Worm (Caenorhabditis elegans) whole organism, L2 larva: ENCODE results near the gene M05D6.3.

Source experiments
- C34F6.9 ChIP-seq: fragments of 150-350 bp; optimal IDR thresholded peaks from 2 replicates; lab custom pipeline; 2014; ENCODE audit warnings: missing biosample characterization, missing genetic modification characterization
- F13H6.1 ChIP-seq: sonication (generic microtip); optimal IDR thresholded peaks from 2 replicates; lab custom pipeline; 2016; ENCODE audit warnings: missing genetic modification characterization, missing compliant biosample characterization
- Y55F3AM.14 ChIP-seq: fragments of 200-800 bp; sonication (Bioruptor generic); optimal IDR thresholded peaks from 2 replicates; lab custom pipeline; 2018; ENCODE audit warnings: mild to moderate bottlenecking, missing genetic modification characterization, missing compliant biosample characterization
- ZK546.5 ChIP-seq: sonication (generic microtip); optimal IDR thresholded peaks from 2 replicates; lab custom pipeline; 2017; ENCODE audit warnings: missing biosample characterization, missing genetic modification characterization
- alr-1 ChIP-seq: fragments of 150-350 bp; optimal IDR thresholded peaks from 2 replicates; lab custom pipeline; 2014; ENCODE audit warnings: missing biosample characterization, missing genetic modification characterization
- aly-2 ChIP-seq: fragments of 150-350 bp; optimal IDR thresholded peaks from 2 replicates; lab custom pipeline; 2014; ENCODE audit warnings: missing biosample characterization, missing genetic modification characterization
- ama-1 ChIP-seq: fragments of 150-350 bp; optimal IDR thresholded peaks from 2 replicates; lab custom pipeline; 2018; ENCODE audit warnings: inconsistent platforms
- ceh-16 ChIP-seq: fragments of 150-350 bp; optimal IDR thresholded peaks from 2 replicates; lab custom pipeline; 2014; ENCODE audit warnings: missing biosample characterization, missing genetic modification characterization
- crh-2 ChIP-seq: sonication (generic microtip); optimal IDR thresholded peaks from 2 replicates; lab custom pipeline; 2017; ENCODE audit warnings: missing biosample characterization, missing genetic modification characterization
- dmd-4 ChIP-seq: sonication (generic microtip); optimal IDR thresholded peaks from 2 replicates; lab custom pipeline; 2017; ENCODE audit warnings: missing biosample characterization, missing genetic modification characterization
- egl-27 ChIP-seq: sonication (generic microtip); optimal IDR thresholded peaks from 3 replicates; lab custom pipeline; 2017; ENCODE audit warnings: missing biosample characterization, missing genetic modification reagents, missing genetic modification characterization
- elt-1 ChIP-seq: fragments of 150-350 bp; optimal IDR thresholded peaks from 2 replicates; lab custom pipeline; 2014; ENCODE audit warnings: missing biosample characterization, missing genetic modification characterization
- elt-3 ChIP-seq: sonication (generic microtip); optimal IDR thresholded peaks from 2 replicates; lab custom pipeline; 2017; ENCODE audit warnings: missing biosample characterization, missing genetic modification characterization
- fos-1 ChIP-seq: fragments of 150-350 bp; optimal IDR thresholded peaks from 2 replicates; lab custom pipeline; 2014; ENCODE audit warnings: missing biosample characterization, missing genetic modification characterization
- gmeb-1 ChIP-seq: fragments of 150-350 bp; optimal IDR thresholded peaks from 2 replicates; lab custom pipeline; 2014; ENCODE audit warnings: missing biosample characterization, missing genetic modification characterization
- lin-11 ChIP-seq: fragments of 150-350 bp; sonication (generic microtip); optimal IDR thresholded peaks from 2 replicates; lab custom pipeline; 2014; ENCODE audit warnings: missing biosample characterization, missing genetic modification characterization, inconsistent platforms, mixed read lengths
- lin-13 ChIP-seq: fragments of 150-350 bp; optimal IDR thresholded peaks from 2 replicates; lab custom pipeline; 2014; ENCODE audit warnings: missing biosample characterization, missing genetic modification reagents, missing genetic modification characterization
- lin-39 ChIP-seq: fragments of 150-350 bp; optimal IDR thresholded peaks from 2 replicates; lab custom pipeline; 2014; ENCODE audit warnings: missing biosample characterization, missing genetic modification reagents, missing genetic modification characterization
- lsy-2 ChIP-seq, 2 experiments: fragments of 150-350 bp in 1 of 2; sonication (generic microtip) in 1 of 2; optimal IDR thresholded peaks; 2 replicates each; lab custom pipeline; 2014 to 2017; ENCODE audit warnings: missing biosample characterization in 2 of 2, missing genetic modification characterization in 2 of 2
- mab-5 ChIP-seq: fragments of 150-350 bp; optimal IDR thresholded peaks from 2 replicates; lab custom pipeline; 2014; ENCODE audit warnings: missing biosample characterization, missing genetic modification characterization
- mbf-1 ChIP-seq: sonication (generic microtip); optimal IDR thresholded peaks from 2 replicates; lab custom pipeline; 2017; ENCODE audit warnings: missing biosample characterization, missing genetic modification characterization
- mdl-1 ChIP-seq, 2 experiments: fragments of 150-350 bp in 1 of 2; sonication (generic microtip) in 1 of 2; optimal IDR thresholded peaks; 2 replicates each; lab custom pipeline; 2017; ENCODE audit warnings: missing biosample characterization in 2 of 2, missing genetic modification characterization in 2 of 2
- nhr-10 ChIP-seq: sonication (generic microtip); optimal IDR thresholded peaks from 2 replicates; lab custom pipeline; 2017; ENCODE audit warnings: missing biosample characterization, missing genetic modification characterization
- nhr-11 ChIP-seq: fragments of 150-350 bp; optimal IDR thresholded peaks from 2 replicates; lab custom pipeline; 2014; ENCODE audit warnings: missing biosample characterization, missing genetic modification characterization
- nhr-12 ChIP-seq: fragments of 150-350 bp; optimal IDR thresholded peaks from 2 replicates; lab custom pipeline; 2014; ENCODE audit warnings: missing biosample characterization, missing genetic modification characterization
- nhr-129 ChIP-seq: fragments of 150-350 bp; optimal IDR thresholded peaks from 2 replicates; lab custom pipeline; 2014; ENCODE audit warnings: missing biosample characterization, missing genetic modification characterization
- nhr-23 ChIP-seq: fragments of 150-350 bp; optimal IDR thresholded peaks from 2 replicates; lab custom pipeline; 2014; ENCODE audit warnings: missing biosample characterization, missing genetic modification reagents, missing genetic modification characterization
- nhr-25 ChIP-seq: fragments of 150-350 bp; sonication (generic microtip); optimal IDR thresholded peaks from 3 replicates; lab custom pipeline; 2014; ENCODE audit warnings: missing biosample characterization, missing genetic modification characterization
- nhr-77 ChIP-seq: fragments of 150-350 bp; optimal IDR thresholded peaks from 2 replicates; lab custom pipeline; 2014; ENCODE audit warnings: missing biosample characterization, missing genetic modification characterization
- peb-1 ChIP-seq: fragments of 150-350 bp; optimal IDR thresholded peaks from 2 replicates; lab custom pipeline; 2014; ENCODE audit warnings: missing biosample characterization, missing genetic modification characterization
- sem-4 ChIP-seq: fragments of 150-350 bp; optimal IDR thresholded peaks from 2 replicates; lab custom pipeline; 2014; ENCODE audit warnings: missing biosample characterization, missing genetic modification reagents, missing genetic modification characterization
- skn-1 ChIP-seq: sonication (generic microtip); optimal IDR thresholded peaks from 2 replicates; lab custom pipeline; 2017; ENCODE audit warnings: missing biosample characterization, missing genetic modification characterization
- sma-3 ChIP-seq: sonication (generic microtip); optimal IDR thresholded peaks from 2 replicates; lab custom pipeline; 2016; ENCODE audit warnings: missing genetic modification reagents, missing genetic modification characterization, missing compliant biosample characterization
- sma-9 ChIP-seq, 2 experiments: fragments of 150-350 bp in 1 of 2; sonication (generic microtip) in 1 of 2; optimal IDR thresholded peaks; 2 replicates each; lab custom pipeline; 2014 to 2016; ENCODE audit warnings: missing genetic modification characterization in 2 of 2, mild to moderate bottlenecking in 1 of 2, missing biosample characterization in 1 of 2, missing compliant biosample characterization in 1 of 2, missing genetic modification reagents in 1 of 2, moderate library complexity in 1 of 2
- snpc-4 ChIP-seq: fragments of 150-350 bp; optimal IDR thresholded peaks from 2 replicates; lab custom pipeline; 2014; ENCODE audit warnings: missing biosample characterization, missing genetic modification characterization
- unc-39 ChIP-seq: fragments of 150-350 bp; optimal IDR thresholded peaks from 2 replicates; lab custom pipeline; 2014; ENCODE audit warnings: missing biosample characterization, missing genetic modification characterization
- unc-55 ChIP-seq: fragments of 150-350 bp; sonication (generic microtip); optimal IDR thresholded peaks from 3 replicates; lab custom pipeline; 2014; ENCODE audit warnings: missing biosample characterization, missing genetic modification reagents, missing genetic modification characterization
- unc-62 ChIP-seq: fragments of 150-350 bp; optimal IDR thresholded peaks from 2 replicates; lab custom pipeline; 2014; ENCODE audit warnings: missing biosample characterization, missing genetic modification reagents, missing genetic modification characterization
- zag-1 ChIP-seq: fragments of 150-350 bp; optimal IDR thresholded peaks from 2 replicates; lab custom pipeline; 2014; ENCODE audit warnings: missing biosample characterization, missing genetic modification characterization
- ztf-11 ChIP-seq: sonication (generic microtip); optimal IDR thresholded peaks from 2 replicates; lab custom pipeline; 2017; ENCODE audit warnings: missing biosample characterization, missing genetic modification characterization
- ztf-4 ChIP-seq: fragments of 150-350 bp; optimal IDR thresholded peaks from 2 replicates; lab custom pipeline; 2014; ENCODE audit warnings: missing biosample characterization, missing genetic modification characterization

M05D6.3 gene

ce11 chrII:8483124-8483792 lies 7.7 kb downstream of the M05D6.3 start (continued):
- TF ChIP-seq sem-4 (tag; lab: Kevin White, UChicago) (no peak), Y55F3AM.14 (GFP tag; lab: Kevin White, UChicago) (no peak)

- TF ChIP-seq aly-2 (tag; lab: Kevin White, UChicago) (no peak), nhr-11 (tag; lab: Kevin White, UChicago) (no peak), ceh-16 (no peak), gmeb-1 (tag; lab: Kevin White, UChicago) (no peak), zag-1 (tag; lab: Kevin White, UChicago) (peak; percentile 0), nhr-129 (tag; lab: Kevin White, UChicago) (peak; percentile 54), mdl-1 (tag; optimal IDR thresholded peaks at IDR 0.05; lab: Kevin White, UChicago) (peak in 1 of 2 experiments; percentile 17), ama-1 (peak; percentile 39), sem-4 (tag; lab: Kevin White, UChicago) (peak; percentile 52), sma-9 (GFP tag; optimal IDR thresholded peaks at IDR 0.05; lab: Kevin White, UChicago) (peak; percentile 77), sma-9 (tag; optimal IDR thresholded peaks at IDR 0.05; lab: Kevin White, UChicago) (no peak), skn-1 (peak; percentile 83), fos-1 (tag; lab: Kevin White, UChicago) (peak; percentile 13)
Observed at ce11 chrII:8483793-8484186, 8.2 kb downstream of the M05D6.3 start, which contains the start of gene taap-1. Gene taap-1 (minus strand): TSS chrII:8483871.

ce11 chrII:8484546-8484945 lies 9.0 kb downstream of the M05D6.3 start:
- TF ChIP-seq nhr-12 (tag; lab: Kevin White, UChicago) (no peak), lsy-2 (tag; optimal IDR thresholded peaks at IDR 0.05; lab: Kevin White, UChicago) (peak in 1 of 2 experiments; percentile 26), unc-39 (tag; lab: Kevin White, UChicago) (no peak), ZK546.5 (no peak), aly-2 (tag; lab: Kevin White, UChicago) (no peak), sma-3 (GFP tag; lab: Kevin White, UChicago) (no peak), alr-1 (tag; lab: Kevin White, UChicago) (no peak), elt-1 (tag; lab: Kevin White, UChicago) (no peak), lin-39 (no peak), egl-27 (tag; lab: Kevin White, UChicago) (peak; percentile 13), skn-1 (no peak), ztf-11 (tag; lab: Kevin White, UChicago) (no peak), nhr-23 (tag; lab: Kevin White, UChicago) (no peak), snpc-4 (tag; lab: Kevin White, UChicago) (no peak), nhr-77 (tag; lab: Kevin White, UChicago) (no peak), nhr-129 (tag; lab: Kevin White, UChicago) (peak; percentile 63), crh-2 (tag; lab: Kevin White, UChicago) (peak; percentile 78), mdl-1 (tag; optimal IDR thresholded peaks at IDR 0.05; lab: Kevin White, UChicago) (no peak), C34F6.9 (tag; lab: Kevin White, UChicago) (peak; percentile 33), ama-1 (peak; percentile 8), Y55F3AM.14 (GFP tag; lab: Kevin White, UChicago) (no peak), lin-13 (GFP tag; lab: Kevin White, UChicago) (no peak), elt-3 (no peak), mbf-1 (tag; lab: Kevin White, UChicago) (no peak), F13H6.1 (tag; lab: Kevin White, UChicago) (peak; percentile 56), dmd-4 (tag; lab: Kevin White, UChicago) (no peak), lin-11 (tag; lab: Kevin White, UChicago) (no peak), unc-55 (GFP tag; lab: Kevin White, UChicago) (peak; percentile 4), peb-1 (tag; lab: Kevin White, UChicago) (no peak), ceh-16 (no peak), unc-62 (GFP tag; lab: Kevin White, UChicago) (no peak), sma-9 (GFP tag; optimal IDR thresholded peaks at IDR 0.05; lab: Kevin White, UChicago) (peak; percentile 68), sma-9 (tag; optimal IDR thresholded peaks at IDR 0.05; lab: Kevin White, UChicago) (no peak), ztf-4 (tag; lab: Kevin White, UChicago) (no peak), mab-5 (tag; lab: Kevin White, UChicago) (no peak), fos-1 (tag; lab: Kevin White, UChicago) (peak; percentile 71), nhr-25 (tag; lab: Kevin White, UChicago) (no peak), gmeb-1 (tag; lab: Kevin White, UChicago) (peak; percentile 30), nhr-10 (tag; lab: Kevin White, UChicago) (no peak)
- TF ChIP-seq, all 48 proteins: peak for 11
